Worm (Caenorhabditis elegans): ENCODE data around the gene snx-14.

Gene snx-14

DNA sequence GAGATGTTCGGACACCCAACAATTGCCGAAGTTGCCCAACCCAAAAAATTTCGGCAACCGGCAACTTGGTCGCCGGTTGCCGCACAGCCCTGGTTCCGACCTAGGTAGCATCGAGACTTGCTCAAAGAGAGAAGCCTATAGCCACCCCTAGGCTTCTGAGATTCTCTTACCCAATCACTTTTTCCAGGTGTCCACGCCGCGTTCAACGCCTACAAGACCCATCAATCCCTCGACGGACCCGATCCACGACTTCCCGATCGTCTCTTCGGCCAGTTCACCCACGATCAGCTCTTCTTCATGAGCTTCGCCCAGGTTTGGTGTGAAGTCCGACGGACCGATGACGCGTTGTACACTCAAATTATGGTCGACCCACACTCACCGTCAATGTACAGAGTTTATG, 15.2 kb downstream of the snx-14 start:
- no peak for TF ChIP-seq lin-39 (tag; optimal IDR thresholded peaks at IDR 0.05)
- TF ChIP-seq ama-1 (optimal IDR thresholded peaks at IDR 0.05), result no peak
- no peak for TF ChIP-seq unc-62 (GFP tag; optimal IDR thresholded peaks at IDR 0.05)
- no peak for TF ChIP-seq nhr-23 (tag; optimal IDR thresholded peaks at IDR 0.05)
- no peak for TF ChIP-seq aly-2 (tag; optimal IDR thresholded peaks at IDR 0.05)

DNA sequence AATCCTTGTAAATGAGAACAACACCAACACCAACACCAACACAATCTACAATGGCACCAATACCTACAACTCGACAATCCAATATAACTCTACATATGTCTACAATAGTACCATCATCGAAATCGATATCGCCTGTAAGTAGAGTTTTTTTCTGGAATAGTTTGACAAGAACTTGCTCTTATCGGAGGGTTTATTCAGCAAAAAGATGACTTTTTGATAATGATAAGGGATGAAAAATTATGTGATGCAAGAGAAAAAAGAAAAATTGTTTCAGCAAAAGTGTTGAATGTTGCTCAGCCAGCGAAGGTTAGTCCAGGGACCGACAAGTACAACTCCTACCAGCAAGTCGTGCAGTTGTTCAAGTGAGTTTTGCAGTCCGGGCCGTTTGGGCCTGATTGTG, 22.4 kb downstream of the snx-14 start:
- no peak for TF ChIP-seq nhr-12 (tag; optimal IDR thresholded peaks at IDR 0.05)
- TF ChIP-seq pqm-1 (tag; optimal IDR thresholded peaks at IDR 0.05), result peak; percentile 1
- no peak for TF ChIP-seq mdl-1 (tag; optimal IDR thresholded peaks at IDR 0.05)
- no peak for TF ChIP-seq lin-39 (tag; optimal IDR thresholded peaks at IDR 0.05)
- TF ChIP-seq nhr-43 (tag; optimal IDR thresholded peaks at IDR 0.05; ENCODE audit: poor library complexity, severe bottlenecking), result no peak
- TF ChIP-seq elt-2 (tag; optimal IDR thresholded peaks at IDR 0.05), result peak; percentile 56
- no peak for TF ChIP-seq jun-1 (tag; optimal IDR thresholded peaks at IDR 0.05)
- TF ChIP-seq fos-1 (tag; optimal IDR thresholded peaks at IDR 0.05), result no peak

DNA sequence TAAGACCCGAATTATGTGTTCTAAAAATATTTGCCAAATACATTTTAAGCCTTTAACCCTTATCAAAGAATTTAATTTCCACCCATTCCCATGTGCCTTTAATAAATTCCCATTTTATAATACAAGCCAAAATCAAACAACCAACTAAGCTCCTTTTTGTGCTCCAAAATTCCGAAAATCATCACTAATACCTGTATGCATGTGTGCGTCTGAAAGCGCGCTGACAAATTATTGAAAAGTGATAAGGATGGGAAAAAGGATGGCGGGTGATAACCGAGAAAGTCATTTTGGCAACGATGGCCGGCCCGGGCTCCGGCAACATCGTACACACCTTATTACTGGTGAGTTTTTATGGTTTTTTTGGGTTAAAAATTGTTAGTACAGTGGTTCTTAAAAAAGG, 23.5 kb downstream of the snx-14 start, which contains the start of gene nep-17:
Gene nep-17 (plus strand): TSS at position 285 of the 400 bp plus-strand sequence.
- TF ChIP-seq nhr-23 (tag; optimal IDR thresholded peaks at IDR 0.05) (no peak), R02D3.7 (tag; optimal IDR thresholded peaks at IDR 0.05) (no peak), skn-1 (tag; optimal IDR thresholded peaks at IDR 0.05) (peak; percentile 66), elt-2 (tag; optimal IDR thresholded peaks at IDR 0.05) (peak; percentile 82), pqm-1 (tag; optimal IDR thresholded peaks at IDR 0.05) (peak; percentile 80)

DNA sequence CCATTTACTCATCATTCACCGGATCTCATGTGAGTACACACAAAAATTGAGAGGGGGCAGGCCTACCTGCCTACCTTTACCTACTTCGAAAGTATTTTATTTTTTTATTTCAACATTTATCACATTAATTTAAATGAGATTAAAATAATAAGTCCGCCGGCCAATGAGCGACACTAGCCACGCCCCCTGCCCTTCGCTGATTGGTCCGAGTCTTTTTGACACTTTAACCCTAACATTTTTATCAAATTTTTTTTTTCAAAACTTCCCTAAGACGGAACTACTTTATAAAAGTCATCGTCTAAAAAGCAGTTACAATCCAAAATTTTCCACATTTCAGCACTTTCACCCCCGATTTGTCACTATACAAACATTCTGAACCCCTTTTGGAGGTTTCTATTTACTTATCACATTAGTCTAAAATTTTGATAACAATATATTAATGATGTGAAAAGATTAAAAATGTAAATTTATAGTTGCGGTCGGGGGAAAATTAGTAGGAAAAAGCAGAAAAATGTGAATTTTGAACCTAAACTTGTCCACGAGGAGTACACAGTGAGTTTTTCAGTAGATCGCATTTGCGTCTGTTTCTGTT, 24.9 kb downstream of the snx-14 start:
- no peak for TF ChIP-seq aly-2 (tag; optimal IDR thresholded peaks at IDR 0.05)
- peak; percentile 58 for TF ChIP-seq pqm-1 (tag; optimal IDR thresholded peaks at IDR 0.05)
- peak; percentile 64 for TF ChIP-seq elt-2 (tag; optimal IDR thresholded peaks at IDR 0.05)
- no peak for TF ChIP-seq zag-1 (tag; optimal IDR thresholded peaks at IDR 0.05)
- TF ChIP-seq skn-1 (tag; optimal IDR thresholded peaks at IDR 0.05), result peak; percentile 18
- no peak for TF ChIP-seq R02D3.7 (tag; optimal IDR thresholded peaks at IDR 0.05)
- TF ChIP-seq nfya-1 (tag; optimal IDR thresholded peaks at IDR 0.05; ENCODE audit: insufficient read depth), result peak; percentile 76

DNA sequence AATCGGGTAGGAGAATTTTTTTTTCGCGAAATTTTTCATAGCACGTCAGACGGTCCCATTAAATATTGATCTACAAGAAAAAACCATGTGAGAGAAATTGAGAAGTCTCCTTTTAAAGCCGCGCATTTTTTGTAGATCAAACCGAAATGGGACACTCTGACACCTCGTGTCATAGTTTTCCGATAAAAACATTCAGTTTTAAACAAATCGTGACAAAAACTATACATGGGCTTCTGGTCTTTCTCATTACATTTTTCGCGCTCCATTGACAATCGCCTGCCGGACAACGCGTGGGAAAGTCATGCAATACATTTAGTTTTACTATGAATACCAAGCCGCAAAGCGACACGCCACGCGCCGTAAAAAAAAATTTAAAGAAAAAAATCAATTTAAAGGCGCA, 25.6 kb downstream of the snx-14 start:
- no peak for TF ChIP-seq unc-62 (GFP tag; optimal IDR thresholded peaks at IDR 0.05)
- TF ChIP-seq pha-4 (tag; optimal IDR thresholded peaks at IDR 0.05), result no peak
- TF ChIP-seq fkh-2 (tag; optimal IDR thresholded peaks at IDR 0.05), result no peak
- no peak for TF ChIP-seq daf-12 (tag; optimal IDR thresholded peaks at IDR 0.05)

DNA sequence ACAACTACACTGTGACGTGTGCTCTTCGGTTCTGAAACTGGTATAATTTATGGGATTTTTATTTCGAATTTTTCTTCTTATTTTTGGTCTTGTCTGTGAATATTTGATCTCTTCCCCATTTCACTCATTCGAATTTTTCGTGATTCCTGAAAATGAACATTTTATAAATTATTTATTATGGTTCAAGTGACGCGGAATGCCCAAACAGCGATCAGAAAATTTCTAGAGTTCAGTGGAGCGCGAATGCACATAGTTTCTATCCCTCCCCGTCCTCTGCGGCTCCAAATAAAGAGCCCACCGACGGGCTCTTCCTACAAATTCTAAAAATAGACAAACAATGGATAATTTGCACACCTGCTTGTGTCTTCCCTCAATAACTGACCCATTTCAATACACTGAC, 27.4 kb downstream of the snx-14 start, which contains the start of gene F54F11.1:
Gene F54F11.1 (plus strand): TSS at position 301 of the 400 bp plus-strand sequence.
- no peak for TF ChIP-seq egl-5 (tag; optimal IDR thresholded peaks at IDR 0.05)
- no peak for TF ChIP-seq daf-12 (tag; optimal IDR thresholded peaks at IDR 0.05)
- no peak for TF ChIP-seq mml-1 (tag; optimal IDR thresholded peaks at IDR 0.05)
- no peak for TF ChIP-seq zag-1 (tag; optimal IDR thresholded peaks at IDR 0.05)
- TF ChIP-seq fkh-2 (tag; optimal IDR thresholded peaks at IDR 0.05), result no peak

DNA sequence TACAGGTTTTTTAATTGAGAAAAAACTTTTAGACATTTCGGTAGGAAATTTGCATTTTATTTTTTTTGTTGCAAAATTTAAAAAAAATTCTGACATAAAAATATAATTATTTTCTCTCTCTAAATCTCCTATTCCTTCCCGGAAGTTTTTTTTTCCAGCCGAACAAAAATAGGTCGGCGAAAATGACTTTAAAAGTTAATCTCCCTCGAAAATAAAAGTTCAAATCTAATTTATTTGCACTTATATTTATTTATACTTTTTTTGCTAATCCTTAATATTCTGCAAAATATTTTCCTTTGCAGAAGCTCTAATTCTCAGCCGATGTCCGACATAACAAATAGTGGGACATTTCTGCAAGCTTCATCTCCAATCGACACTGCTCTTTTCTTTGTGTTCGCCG, 29.4 kb downstream of the snx-14 start, which contains the start of gene F45H10.5:
Gene F45H10.5 (plus strand): TSS at position 301 of the 400 bp plus-strand sequence.
- TF ChIP-seq daf-12 (tag; optimal IDR thresholded peaks at IDR 0.05) (no peak), fkh-10 (GFP tag; optimal IDR thresholded peaks at IDR 0.05) (no peak), elt-3 (tag; optimal IDR thresholded peaks at IDR 0.05) (no peak), pqm-1 (tag; optimal IDR thresholded peaks at IDR 0.05) (no peak), nhr-28 (tag; optimal IDR thresholded peaks at IDR 0.05) (no peak), R02D3.7 (tag; optimal IDR thresholded peaks at IDR 0.05) (no peak), aly-2 (tag; optimal IDR thresholded peaks at IDR 0.05) (no peak), ztf-11 (tag; optimal IDR thresholded peaks at IDR 0.05) (no peak), skn-1 (tag; optimal IDR thresholded peaks at IDR 0.05) (no peak), nhr-11 (tag; optimal IDR thresholded peaks at IDR 0.05) (no peak), zag-1 (tag; optimal IDR thresholded peaks at IDR 0.05) (no peak), nhr-43 (tag; optimal IDR thresholded peaks at IDR 0.05; ENCODE audit: poor library complexity, severe bottlenecking) (no peak), jun-1 (tag; optimal IDR thresholded peaks at IDR 0.05) (no peak), snpc-4 (tag; optimal IDR thresholded peaks at IDR 0.05) (no peak), ama-1 (optimal IDR thresholded peaks at IDR 0.05) (no peak)
